Fruit fly (Drosophila melanogaster) whole organism, prepupa: Measurements from ENCODE around the gene CG6204.

ENCODE experiments used
- CG10631 ChIP-seq: fragments of 200-800 bp; sonication (Bioruptor generic); optimal IDR thresholded peaks from 2 replicates; lab custom pipeline; 2016; ENCODE audit warnings: missing biosample characterization, missing genetic modification characterization
- CG10669 ChIP-seq: fragments of 200-800 bp; sonication (Bioruptor generic); optimal IDR thresholded peaks from 3 replicates; lab custom pipeline; 2018; ENCODE audit warnings: missing biosample characterization, mild to moderate bottlenecking, missing genetic modification characterization, moderate library complexity
- CG11294 ChIP-seq: fragments of 200-800 bp; sonication (Bioruptor generic); IDR thresholded peaks from 2 replicates; pipeline ENCODE4 v1.3.6; 2022; ENCODE audit warnings: missing biosample characterization, missing genetic modification characterization
- CG11762 ChIP-seq: fragments of 200-800 bp; sonication (Bioruptor generic); optimal IDR thresholded peaks from 3 replicates; lab custom pipeline; 2016; ENCODE audit warnings: missing biosample characterization, missing genetic modification characterization; ENCODE audit not compliant: insufficient read depth
- CG1621 ChIP-seq: fragments of 200-800 bp; sonication (Bioruptor generic); optimal IDR thresholded peaks from 3 replicates; lab custom pipeline; 2018; ENCODE audit warnings: missing biosample characterization, mild to moderate bottlenecking, missing genetic modification characterization
- CG16779 ChIP-seq: fragments of 200-800 bp; sonication (Bioruptor generic); optimal IDR thresholded peaks from 3 replicates; lab custom pipeline; 2017; ENCODE audit warnings: missing biosample characterization, mild to moderate bottlenecking, missing genetic modification characterization
- CG31627 ChIP-seq: fragments of 200-800 bp; sonication (Bioruptor generic); optimal IDR thresholded peaks from 3 replicates; lab custom pipeline; 2016; ENCODE audit warnings: missing biosample characterization, missing genetic modification characterization
- CG32006 ChIP-seq: fragments of 200-800 bp; sonication (Bioruptor generic); optimal IDR thresholded peaks from 3 replicates; lab custom pipeline; 2017; ENCODE audit warnings: missing biosample characterization, mild to moderate bottlenecking, missing genetic modification characterization
- CG4318 ChIP-seq: fragments of 200-800 bp; sonication (Bioruptor generic); optimal IDR thresholded peaks from 3 replicates; lab custom pipeline; 2017; ENCODE audit warnings: missing biosample characterization, mild to moderate bottlenecking, missing genetic modification characterization
- CG6276 ChIP-seq: fragments of 200-800 bp; sonication (Bioruptor generic); optimal IDR thresholded peaks from 2 replicates; lab custom pipeline; 2017; ENCODE audit warnings: missing biosample characterization, mild to moderate bottlenecking, missing genetic modification characterization
- CG6808 ChIP-seq: fragments of 200-800 bp; sonication (Bioruptor generic); optimal IDR thresholded peaks from 3 replicates; lab custom pipeline; 2017; ENCODE audit warnings: missing biosample characterization, missing genetic modification characterization, mild to moderate bottlenecking, moderate library complexity, missing genetic modification reagents
- CG6854 ChIP-seq: fragments of 200-800 bp; sonication (Bioruptor generic); optimal IDR thresholded peaks from 2 replicates; lab custom pipeline; 2017; ENCODE audit warnings: missing biosample characterization, mild to moderate bottlenecking, missing genetic modification characterization
- CG7368 ChIP-seq: fragments of 200-800 bp; sonication (Bioruptor generic); optimal IDR thresholded peaks from 3 replicates; lab custom pipeline; 2016; ENCODE audit warnings: missing biosample characterization, missing genetic modification characterization
- CG8119 ChIP-seq: fragments of 200-800 bp; sonication (Bioruptor generic); IDR thresholded peaks from 3 replicates; pipeline ENCODE4 v1.3.6; 2022; ENCODE audit warnings: missing biosample characterization, missing genetic modification characterization
- CG8632 ChIP-seq: fragments of 200-800 bp; sonication (Bioruptor generic); optimal IDR thresholded peaks from 3 replicates; lab custom pipeline; 2016; ENCODE audit warnings: missing biosample characterization, missing genetic modification characterization
- Eip75B ChIP-seq: fragments of 200-800 bp; sonication (Bioruptor generic); optimal IDR thresholded peaks from 3 replicates; lab custom pipeline; 2016; ENCODE audit warnings: missing biosample characterization, missing genetic modification characterization
- Eip78C ChIP-seq: fragments of 200-800 bp; sonication (Bioruptor generic); peaks from one replicate; lab custom pipeline; 2016; ENCODE audit warnings: missing biosample characterization, missing genetic modification characterization
- Eip93F ChIP-seq: fragments of 200-800 bp; sonication (Bioruptor generic); optimal IDR thresholded peaks from 2 replicates; lab custom pipeline; 2016; ENCODE audit warnings: missing biosample characterization, mild to moderate bottlenecking, missing genetic modification characterization
- Ets21C ChIP-seq: fragments of 200-800 bp; sonication (Bioruptor generic); optimal IDR thresholded peaks from 3 replicates; lab custom pipeline; 2016; ENCODE audit warnings: missing biosample characterization, missing genetic modification characterization
- Ets96B ChIP-seq: fragments of 200-800 bp; optimal IDR thresholded peaks from 2 replicates; lab custom pipeline; 2019; ENCODE audit warnings: missing biosample characterization, mild to moderate bottlenecking, missing genetic modification characterization, moderate library complexity
- Gug ChIP-seq: fragments of 200-800 bp; sonication (Bioruptor generic); IDR thresholded peaks from 2 replicates; pipeline ENCODE4 v1.3.6; 2022; ENCODE audit warnings: missing biosample characterization, missing genetic modification characterization
- Hr38 ChIP-seq: sonication (Bioruptor generic); optimal IDR thresholded peaks from 2 replicates; lab custom pipeline; 2016; ENCODE audit warnings: missing biosample characterization, missing genetic modification characterization
- Hr39 ChIP-seq: fragments of 200-800 bp; sonication (Bioruptor generic); optimal IDR thresholded peaks from 2 replicates; lab custom pipeline; 2016; ENCODE audit warnings: missing biosample characterization, missing genetic modification characterization
- Hr4 ChIP-seq: fragments of 200-800 bp; sonication (Bioruptor generic); optimal IDR thresholded peaks from 3 replicates; lab custom pipeline; 2016; ENCODE audit warnings: missing biosample characterization, missing genetic modification characterization
- Lpt ChIP-seq: fragments of 200-800 bp; sonication (Bioruptor generic); optimal IDR thresholded peaks from 3 replicates; lab custom pipeline; 2016; ENCODE audit warnings: missing biosample characterization, missing genetic modification characterization
- Met ChIP-seq: fragments of 200-800 bp; sonication (Bioruptor generic); optimal IDR thresholded peaks from 3 replicates; lab custom pipeline; 2016; ENCODE audit warnings: missing biosample characterization, missing genetic modification characterization
- OdsH ChIP-seq: fragments of 200-800 bp; sonication (Bioruptor generic); optimal IDR thresholded peaks from 3 replicates; lab custom pipeline; 2016; ENCODE audit warnings: missing biosample characterization, missing genetic modification characterization
- Smox ChIP-seq: fragments of 200-800 bp; sonication (Bioruptor generic); optimal IDR thresholded peaks from 3 replicates; lab custom pipeline; 2016; ENCODE audit warnings: missing biosample characterization, missing genetic modification characterization
- Sox15 ChIP-seq: fragments of 200-800 bp; sonication (Bioruptor generic); optimal IDR thresholded peaks from 3 replicates; lab custom pipeline; 2016; ENCODE audit warnings: missing biosample characterization, missing genetic modification characterization
- achi ChIP-seq: fragments of 200-800 bp; sonication (Bioruptor generic); optimal IDR thresholded peaks from 3 replicates; lab custom pipeline; 2016; ENCODE audit warnings: missing biosample characterization, missing genetic modification characterization
- acj6 ChIP-seq: fragments of 200-800 bp; sonication (Bioruptor generic); optimal IDR thresholded peaks from 3 replicates; lab custom pipeline; 2016; ENCODE audit warnings: missing biosample characterization, missing genetic modification characterization
- cyc ChIP-seq: fragments of 200-800 bp; sonication (Bioruptor generic); optimal IDR thresholded peaks from 3 replicates; lab custom pipeline; 2016; ENCODE audit warnings: missing biosample characterization, missing genetic modification characterization
- dac ChIP-seq: fragments of 200-800 bp; sonication (Bioruptor generic); optimal IDR thresholded peaks from 2 replicates; lab custom pipeline; 2017; ENCODE audit warnings: missing biosample characterization, mild to moderate bottlenecking, missing genetic modification characterization
- dsx ChIP-seq: fragments of 200-800 bp; optimal IDR thresholded peaks from 3 replicates; lab custom pipeline; 2019; ENCODE audit warnings: missing biosample characterization, mild to moderate bottlenecking, missing genetic modification characterization, moderate library complexity; ENCODE audit not compliant: poor library complexity, severe bottlenecking
- eg ChIP-seq: fragments of 200-800 bp; sonication (Bioruptor generic); IDR thresholded peaks from 3 replicates; pipeline ENCODE4 v1.3.6; 2022; ENCODE audit warnings: missing biosample characterization, missing genetic modification characterization
- esn ChIP-seq: fragments of 200-800 bp; sonication (Bioruptor generic); optimal IDR thresholded peaks from 2 replicates; lab custom pipeline; 2016; ENCODE audit warnings: missing biosample characterization, mild to moderate bottlenecking, missing genetic modification characterization, moderate library complexity
- fd85E ChIP-seq: fragments of 200-800 bp; sonication (Bioruptor generic); optimal IDR thresholded peaks from 3 replicates; lab custom pipeline; 2016; ENCODE audit warnings: missing biosample characterization, missing genetic modification characterization
- fkh ChIP-seq: fragments of 200-800 bp; sonication (Bioruptor generic); optimal IDR thresholded peaks from 3 replicates; lab custom pipeline; 2017; ENCODE audit warnings: missing biosample characterization, mild to moderate bottlenecking, missing genetic modification characterization, moderate library complexity
- lz ChIP-seq: fragments of 200-800 bp; sonication (Bioruptor generic); optimal IDR thresholded peaks from 3 replicates; lab custom pipeline; 2016; ENCODE audit warnings: missing biosample characterization, missing genetic modification characterization
- net ChIP-seq: fragments of 200-800 bp; sonication (Bioruptor generic); optimal IDR thresholded peaks from 3 replicates; lab custom pipeline; 2016; ENCODE audit warnings: missing biosample characterization, missing genetic modification characterization
- pdm3 ChIP-seq: fragments of 200-800 bp; sonication (Bioruptor generic); optimal IDR thresholded peaks from 3 replicates; lab custom pipeline; 2016; ENCODE audit warnings: missing biosample characterization, missing genetic modification characterization
- salr ChIP-seq, 2 experiments: fragments of 200-800 bp; sonication (Bioruptor generic); optimal IDR thresholded peaks; 3 replicates each; lab custom pipeline; 2016 to 2018; ENCODE audit warnings: missing biosample characterization in 2 of 2, missing genetic modification characterization in 2 of 2, mild to moderate bottlenecking in 1 of 2
- spab ChIP-seq: fragments of 200-800 bp; sonication (Bioruptor generic); optimal IDR thresholded peaks from 2 replicates; lab custom pipeline; 2017; ENCODE audit warnings: missing biosample characterization, mild to moderate bottlenecking, missing genetic modification characterization, missing genetic modification reagents
- ss ChIP-seq, 2 experiments: fragments of 200-800 bp; sonication (Bioruptor generic); optimal IDR thresholded peaks; 2 replicates in 1 of 2; 3 replicates in 1 of 2; lab custom pipeline; 2017 to 2018; ENCODE audit warnings: mild to moderate bottlenecking in 2 of 2, missing biosample characterization in 2 of 2, missing genetic modification characterization in 2 of 2, moderate library complexity in 1 of 2
- topi ChIP-seq: fragments of 200-800 bp; sonication (Bioruptor generic); optimal IDR thresholded peaks from 3 replicates; lab custom pipeline; 2016; ENCODE audit warnings: missing biosample characterization, missing genetic modification characterization
- vri ChIP-seq: fragments of 200-800 bp; sonication (Bioruptor generic); optimal IDR thresholded peaks from 3 replicates; lab custom pipeline; 2016; ENCODE audit warnings: missing biosample characterization, mild to moderate bottlenecking, missing genetic modification characterization

The CG6204 gene

DNA sequence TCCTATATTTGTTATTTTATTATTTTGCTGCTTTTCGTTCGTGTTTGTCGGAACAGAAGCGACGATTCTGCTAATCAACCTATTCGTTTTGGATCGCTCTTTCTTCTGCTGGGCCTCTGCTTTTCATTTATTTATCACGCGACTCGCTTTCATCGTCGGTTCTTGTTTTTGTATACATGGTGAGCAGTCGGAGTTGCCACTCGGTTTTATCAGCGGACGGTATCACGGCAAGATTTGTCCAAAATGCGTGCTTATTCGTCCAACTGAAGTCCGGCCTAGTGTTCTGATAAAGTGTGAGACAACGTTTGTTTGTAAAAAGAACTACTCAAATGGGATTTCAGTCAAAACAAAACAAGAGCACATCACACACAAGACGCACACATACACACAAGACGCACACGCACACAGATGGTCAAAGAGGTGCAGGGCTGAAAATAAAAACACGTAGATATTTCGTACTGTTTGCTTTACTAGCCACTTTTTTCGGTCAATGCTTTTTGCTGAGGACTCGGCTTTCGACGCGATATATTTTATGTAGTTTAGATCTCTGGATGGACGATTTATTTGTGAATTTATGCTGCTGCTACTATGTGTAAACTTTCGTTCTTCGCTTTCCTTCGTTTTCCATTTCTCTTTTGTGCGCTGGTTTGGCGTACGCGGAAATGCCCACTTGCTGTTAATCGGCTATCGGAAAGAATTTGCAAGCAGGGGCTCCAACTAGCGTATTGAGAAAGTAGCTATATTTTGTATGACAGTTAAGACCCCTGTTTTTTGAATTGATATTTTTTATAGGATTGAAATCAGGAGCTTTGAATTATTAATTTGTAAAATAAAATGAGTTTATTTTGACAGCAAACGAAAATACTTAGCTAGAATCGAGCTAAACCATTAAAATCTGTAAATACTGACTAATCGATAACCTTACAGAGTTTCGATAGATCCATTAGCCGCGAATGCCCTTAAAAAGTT, 28.0 kb downstream of the CG6204 start, which contains the start of gene twin (continued):
- no peak for TF ChIP-seq Hr38 (GFP tag; lab: Kevin White, UChicago)
- TF ChIP-seq Gug (GFP tag; lab: Robert Waterston, UW): 0 out of 2 replicates have a peak, but pooled peaks have one; percentile 29
- TF ChIP-seq spab (GFP tag; lab: Kevin White, UChicago): no peak
- peak; percentile 47 for TF ChIP-seq acj6 (GFP tag; lab: Kevin White, UChicago)
- TF ChIP-seq Lpt (GFP tag; lab: Kevin White, UChicago): peak; percentile 9
- TF ChIP-seq ss (GFP tag; optimal IDR thresholded peaks at IDR 0.05; lab: Kevin White, UChicago): no peak
- TF ChIP-seq Hr39 (GFP tag; lab: Kevin White, UChicago): peak; percentile 58
- TF ChIP-seq CG11294 (GFP tag; lab: Robert Waterston, UW): no peak
- no peak for TF ChIP-seq CG4318 (GFP tag; lab: Kevin White, UChicago)
- peak; percentile 72 for TF ChIP-seq Eip78C (GFP tag; lab: Kevin White, UChicago)
- no peak for TF ChIP-seq net (GFP tag; lab: Kevin White, UChicago)
- TF ChIP-seq CG6276 (GFP tag; lab: Kevin White, UChicago): no peak
- peak; percentile 52 for TF ChIP-seq OdsH (GFP tag; lab: Kevin White, UChicago)
- TF ChIP-seq cyc: peak; percentile 43

DNA sequence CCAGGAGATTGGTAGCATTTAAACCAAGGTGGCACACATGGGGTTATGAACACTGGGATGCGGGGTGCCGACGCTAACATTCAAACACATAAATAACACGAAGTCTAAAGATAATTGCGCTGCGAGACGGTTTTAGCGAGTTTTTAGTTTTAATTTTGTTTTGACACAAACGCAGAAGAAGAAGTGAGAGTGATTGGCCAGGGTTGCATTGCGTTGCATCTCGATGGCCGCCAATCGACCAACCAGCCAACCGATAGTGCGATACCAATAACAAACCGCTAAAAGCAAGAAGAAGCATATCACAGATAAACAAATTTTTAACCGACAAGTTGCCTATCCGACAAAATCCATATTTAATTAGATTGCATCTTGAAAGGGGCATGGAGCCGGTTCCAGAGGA, 33.1 kb downstream of the CG6204 start, which contains the start of the genes Spps and CG13609:
Gene Spps (minus strand): TSS at position 191 of the 400 bp plus-strand sequence.
Gene CG13609 (plus strand): TSS at position 280 of the 400 bp plus-strand sequence.
- TF ChIP-seq CG6808 (GFP tag; lab: Kevin White, UChicago) (no peak), pdm3 (GFP tag; lab: Kevin White, UChicago) (no peak), CG16779 (tag; lab: Kevin White, UChicago) (no peak), Hr38 (GFP tag; lab: Kevin White, UChicago) (no peak), Ets21C (no peak), CG11294 (GFP tag; lab: Robert Waterston, UW) (no peak), Gug (GFP tag; lab: Robert Waterston, UW) (no peak), CG4318 (GFP tag; lab: Kevin White, UChicago) (no peak), spab (GFP tag; lab: Kevin White, UChicago) (no peak), Ets96B (tag; lab: Kevin White, UChicago) (no peak), dac (GFP tag; lab: Kevin White, UChicago) (no peak), CG10669 (GFP tag; lab: Kevin White, UChicago) (no peak), Eip78C (GFP tag; lab: Kevin White, UChicago) (peak; percentile 58), CG8632 (GFP tag; lab: Kevin White, UChicago) (no peak), eg (GFP tag; lab: Robert Waterston, UW) (no peak), CG11762 (GFP tag; lab: Kevin White, UChicago) (no peak), CG10631 (GFP tag; lab: Kevin White, UChicago) (no peak), CG32006 (GFP tag; lab: Kevin White, UChicago) (no peak), dsx (GFP tag; lab: Kevin White, UChicago) (no peak), fkh (GFP tag; lab: Kevin White, UChicago) (peak; percentile 56), Hr39 (GFP tag; lab: Kevin White, UChicago) (no peak), Eip75B (GFP tag; lab: Kevin White, UChicago) (no peak), CG31627 (GFP tag; lab: Kevin White, UChicago) (no peak), Hr4 (GFP tag; lab: Kevin White, UChicago) (no peak), salr (GFP tag; optimal IDR thresholded peaks at IDR 0.05; lab: Kevin White, UChicago) (no peak), CG1621 (tag; lab: Kevin White, UChicago) (no peak), lz (no peak), vri (GFP tag; lab: Kevin White, UChicago) (no peak), ss (GFP tag; optimal IDR thresholded peaks at IDR 0.05; lab: Kevin White, UChicago) (no peak), Sox15 (GFP tag; lab: Kevin White, UChicago) (no peak), topi (no peak), esn (GFP tag; lab: Kevin White, UChicago) (peak; percentile 17), OdsH (GFP tag; lab: Kevin White, UChicago) (no peak), Smox (GFP tag; lab: Kevin White, UChicago) (no peak), acj6 (GFP tag; lab: Kevin White, UChicago) (no peak), Eip93F (GFP tag; lab: Kevin White, UChicago) (no peak), fd85E (GFP tag; lab: Kevin White, UChicago) (no peak), CG7368 (no peak), CG6854 (GFP tag; lab: Kevin White, UChicago) (peak; percentile 5), CG8119 (no peak; the same call in 2 of the 3 replicates), achi (GFP tag; lab: Kevin White, UChicago) (peak; percentile 52), Lpt (GFP tag; lab: Kevin White, UChicago) (no peak), Met (GFP tag; lab: Kevin White, UChicago) (no peak)
